In the genomic region with DNA sequence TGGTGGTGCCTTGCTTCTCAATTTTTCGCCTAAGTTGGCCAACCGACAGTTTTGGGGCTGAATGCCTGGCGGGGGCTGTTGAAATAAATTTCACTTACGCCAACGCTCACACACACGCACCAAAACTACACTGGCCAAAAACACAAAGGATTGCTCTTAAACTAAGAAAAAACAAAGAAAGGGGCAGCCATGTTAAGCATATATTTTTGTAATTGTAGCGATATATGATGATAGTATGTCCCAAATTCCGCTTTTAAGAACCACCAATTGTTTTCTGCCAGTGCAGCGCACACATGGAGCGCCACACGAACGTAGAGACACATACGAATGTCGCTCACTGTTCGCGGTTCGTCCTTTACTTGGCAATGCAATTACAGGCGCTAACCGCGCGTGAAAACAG, we compare ENCODE assay signal across 4 fruit fly cellular contexts.
TF ChIP-seq lines count a peak whose summit lies in the region.

No protein-coding gene starts in this region.

- peak; percentile 40 for TF ChIP-seq CTCF in whole organism, embryonic (GFP tag; optimal IDR thresholded peaks at IDR 0.05; lab: Kevin White, UChicago)

TF ChIP-seq in whole organism, embryonic, 481 proteins besides CTCF, POLR2A, EP300 and RAD21 (continues in another document):
- TF ChIP-seq Doc2 (GFP tag; IDR thresholded peaks at IDR 0.05; lab: Robert Waterston, UW) (no peak), bsh (GFP tag; optimal IDR thresholded peaks at IDR 0.05; lab: Kevin White, UChicago) (peak in 1 of 2 experiments; percentile 63), lbe (GFP tag; optimal IDR thresholded peaks at IDR 0.05; lab: Kevin White, UChicago) (no peak), Six4 (GFP tag; optimal IDR thresholded peaks at IDR 0.05; lab: Kevin White, UChicago) (peak; percentile 39), cato (GFP tag; optimal IDR thresholded peaks at IDR 0.05; lab: Kevin White, UChicago; ENCODE audit: borderline replicate concordance) (no peak), D (optimal IDR thresholded peaks at IDR 0.05; lab: Kevin White, UChicago) (no peak), D (GFP tag; optimal IDR thresholded peaks at IDR 0.05; lab: Kevin White, UChicago) (peak; percentile 33), CG7271 (tag; optimal IDR thresholded peaks at IDR 0.05; lab: Kevin White, UChicago) (no peak), CG1832 (GFP tag; optimal IDR thresholded peaks at IDR 0.05; lab: Kevin White, UChicago) (no peak), Adf1 (GFP tag; IDR thresholded peaks at IDR 0.05; lab: Robert Waterston, UW) (no peak), CG10366 (GFP tag; IDR thresholded peaks at IDR 0.05; lab: Robert Waterston, UW) (peak; percentile 25; the same call in 1 of the 2 replicates), Side (GFP tag; optimal IDR thresholded peaks at IDR 0.05; lab: Kevin White, UChicago) (no peak), jigr1 (GFP tag; IDR thresholded peaks at IDR 0.05; lab: Robert Waterston, UW) (no peak), inv (GFP tag; IDR thresholded peaks at IDR 0.05; lab: Robert Waterston, UW; ENCODE audit: partially characterized antibody) (no peak), Eip74EF (GFP tag; optimal IDR thresholded peaks at IDR 0.05; lab: Kevin White, UChicago) (no peak), CG1792 (GFP tag; optimal IDR thresholded peaks at IDR 0.05; lab: Kevin White, UChicago) (no peak), sna (GFP tag; IDR thresholded peaks at IDR 0.05; lab: Robert Waterston, UW; ENCODE audit: partially characterized antibody) (no peak), CG30431 (GFP tag; optimal IDR thresholded peaks at IDR 0.05; lab: Kevin White, UChicago) (peak; percentile 43), CG3726 (GFP tag; IDR thresholded peaks at IDR 0.05; lab: Robert Waterston, UW) (0 out of 3 replicates have a peak, but pooled peaks have one; percentile 43), CG7987 (GFP tag; optimal IDR thresholded peaks at IDR 0.05; lab: Kevin White, UChicago) (no peak), mirr (GFP tag; optimal IDR thresholded peaks at IDR 0.05; lab: Kevin White, UChicago) (no peak)

TF ChIP-seq in whole organism, prepupa, 60 proteins besides CTCF, POLR2A, EP300 and RAD21 (continues in another document):
- TF ChIP-seq Sox102F (GFP tag; optimal IDR thresholded peaks at IDR 0.05; lab: Kevin White, UChicago) (peak; percentile 26), esn (GFP tag; optimal IDR thresholded peaks at IDR 0.05; lab: Kevin White, UChicago) (peak; percentile 33), Hr4 (GFP tag; optimal IDR thresholded peaks at IDR 0.05; lab: Kevin White, UChicago) (no peak), Lpt (GFP tag; optimal IDR thresholded peaks at IDR 0.05; lab: Kevin White, UChicago) (no peak), CG10669 (GFP tag; optimal IDR thresholded peaks at IDR 0.05; lab: Kevin White, UChicago) (peak; percentile 44), CG3032 (tag; optimal IDR thresholded peaks at IDR 0.05; lab: Kevin White, UChicago) (peak; percentile 8), fkh (GFP tag; optimal IDR thresholded peaks at IDR 0.05; lab: Kevin White, UChicago) (no peak), Eip93F (GFP tag; optimal IDR thresholded peaks at IDR 0.05; lab: Kevin White, UChicago) (no peak), CG6163 (GFP tag; IDR thresholded peaks at IDR 0.05; lab: Robert Waterston, UW) (peak; percentile 67), OdsH (GFP tag; optimal IDR thresholded peaks at IDR 0.05; lab: Kevin White, UChicago) (peak; percentile 34), topi (GFP tag; optimal IDR thresholded peaks at IDR 0.05; lab: Kevin White, UChicago) (peak; percentile 27), CG32006 (GFP tag; optimal IDR thresholded peaks at IDR 0.05; lab: Kevin White, UChicago) (peak; percentile 41), CG6854 (GFP tag; optimal IDR thresholded peaks at IDR 0.05; lab: Kevin White, UChicago) (no peak), CG9139 (GFP tag; optimal IDR thresholded peaks at IDR 0.05; lab: Kevin White, UChicago) (no peak), Hr38 (GFP tag; optimal IDR thresholded peaks at IDR 0.05; lab: Kevin White, UChicago) (no peak), CG3919 (GFP tag; optimal IDR thresholded peaks at IDR 0.05; lab: Kevin White, UChicago) (peak; percentile 42), CG15336 (GFP tag; IDR thresholded peaks at IDR 0.05; lab: Robert Waterston, UW) (peak; percentile 28; the same call in 1 of the 2 replicates), dac (GFP tag; optimal IDR thresholded peaks at IDR 0.05; lab: Kevin White, UChicago) (no peak), ss (GFP tag; optimal IDR thresholded peaks at IDR 0.05; lab: Kevin White, UChicago) (peak; percentile 11 to 44), CG6276 (GFP tag; optimal IDR thresholded peaks at IDR 0.05; lab: Kevin White, UChicago) (no peak), cyc (GFP tag; optimal IDR thresholded peaks at IDR 0.05; lab: Kevin White, UChicago) (peak; percentile 40), Blimp-1 (GFP tag; optimal IDR thresholded peaks at IDR 0.05; lab: Kevin White, UChicago) (no peak)

TF ChIP-seq in whole organism, pupa, 21 proteins besides CTCF, POLR2A, EP300 and RAD21:
- peak; percentile 13; the same call in 1 of the 2 replicates for TF ChIP-seq CG32121 (GFP tag; IDR thresholded peaks at IDR 0.05; lab: Robert Waterston, UW)
- TF ChIP-seq CG12605 (GFP tag; IDR thresholded peaks at IDR 0.05; lab: Robert Waterston, UW): peak; percentile 14; the same call in 1 of the 2 replicates
- TF ChIP-seq Snoo (tag; optimal IDR thresholded peaks at IDR 0.05; lab: Kevin White, UChicago): no peak
- no peak for TF ChIP-seq CG13204 (GFP tag; optimal IDR thresholded peaks at IDR 0.05; lab: Kevin White, UChicago)
- TF ChIP-seq Ets98B (GFP tag; IDR thresholded peaks at IDR 0.05; lab: Robert Waterston, UW): peak; percentile 21; the same call in 1 of the 2 replicates
- peak; percentile 55 for TF ChIP-seq CG14655 (GFP tag; optimal IDR thresholded peaks at IDR 0.05; lab: Kevin White, UChicago)
- no peak for TF ChIP-seq gl (tag; optimal IDR thresholded peaks at IDR 0.05; lab: Kevin White, UChicago)
- TF ChIP-seq CG10348 (GFP tag; IDR thresholded peaks at IDR 0.05; lab: Robert Waterston, UW): no peak
- TF ChIP-seq D1 (tag; optimal IDR thresholded peaks at IDR 0.05; lab: Kevin White, UChicago): no peak
- peak; percentile 29 for TF ChIP-seq CG8301 (tag; optimal IDR thresholded peaks at IDR 0.05; lab: Kevin White, UChicago)
- TF ChIP-seq rn (GFP tag; IDR thresholded peaks at IDR 0.05; lab: Robert Waterston, UW): no peak
- peak; percentile 32 for TF ChIP-seq CG34367 (tag; optimal IDR thresholded peaks at IDR 0.05; lab: Kevin White, UChicago)
- no peak for TF ChIP-seq EcR (GFP tag; optimal IDR thresholded peaks at IDR 0.05; lab: Kevin White, UChicago)
- 0 out of 3 replicates have a peak, but pooled peaks have one; percentile 63 for TF ChIP-seq CG4496 (GFP tag; IDR thresholded peaks at IDR 0.05; lab: Robert Waterston, UW)
- TF ChIP-seq fd96Ca (GFP tag; IDR thresholded peaks at IDR 0.05; lab: Robert Waterston, UW): peak; percentile 42; the same call in 1 of the 3 replicates
- peak; percentile 35 for TF ChIP-seq CG9948 (tag; optimal IDR thresholded peaks at IDR 0.05; lab: Kevin White, UChicago)
- peak; percentile 34 for TF ChIP-seq Pif1B (GFP tag; optimal IDR thresholded peaks at IDR 0.05; lab: Kevin White, UChicago)
- peak; percentile 59 for TF ChIP-seq CG17806 (tag; optimal IDR thresholded peaks at IDR 0.05; lab: Kevin White, UChicago)
- peak; percentile 52 for TF ChIP-seq CG8159 (tag; optimal IDR thresholded peaks at IDR 0.05; lab: Kevin White, UChicago)
- peak; percentile 45 for TF ChIP-seq Pif1A (GFP tag; optimal IDR thresholded peaks at IDR 0.05; lab: Kevin White, UChicago)
- peak; percentile 43 for TF ChIP-seq CG15710 (tag; optimal IDR thresholded peaks at IDR 0.05; lab: Kevin White, UChicago)

TF ChIP-seq in whole organism, wandering third instar larva, 38 proteins besides CTCF, POLR2A, EP300 and RAD21:
- TF ChIP-seq usp (GFP tag; optimal IDR thresholded peaks at IDR 0.05; lab: Kevin White, UChicago) (no peak), h (GFP tag; optimal IDR thresholded peaks at IDR 0.05; lab: Kevin White, UChicago) (peak; percentile 24), ey (GFP tag; optimal IDR thresholded peaks at IDR 0.05; lab: Kevin White, UChicago) (peak; percentile 8), Hnf4 (GFP tag; optimal IDR thresholded peaks at IDR 0.05; lab: Kevin White, UChicago) (peak; percentile 7), CrebA (GFP tag; optimal IDR thresholded peaks at IDR 0.05; lab: Kevin White, UChicago; ENCODE audit: borderline replicate concordance) (no peak), rgr (GFP tag; optimal IDR thresholded peaks at IDR 0.05; lab: Kevin White, UChicago) (peak; percentile 33), Sp1 (GFP tag; optimal IDR thresholded peaks at IDR 0.05; lab: Kevin White, UChicago) (peak; percentile 2), fru (GFP tag; optimal IDR thresholded peaks at IDR 0.05; lab: Kevin White, UChicago) (peak; percentile 34), sage (GFP tag; optimal IDR thresholded peaks at IDR 0.05; lab: Kevin White, UChicago) (no peak), foxo (GFP tag; optimal IDR thresholded peaks at IDR 0.05; lab: Kevin White, UChicago) (peak in 1 of 2 experiments; percentile 34)
